Worm (Caenorhabditis elegans): ENCODE measurements around the gene flp-21.

DNA sequence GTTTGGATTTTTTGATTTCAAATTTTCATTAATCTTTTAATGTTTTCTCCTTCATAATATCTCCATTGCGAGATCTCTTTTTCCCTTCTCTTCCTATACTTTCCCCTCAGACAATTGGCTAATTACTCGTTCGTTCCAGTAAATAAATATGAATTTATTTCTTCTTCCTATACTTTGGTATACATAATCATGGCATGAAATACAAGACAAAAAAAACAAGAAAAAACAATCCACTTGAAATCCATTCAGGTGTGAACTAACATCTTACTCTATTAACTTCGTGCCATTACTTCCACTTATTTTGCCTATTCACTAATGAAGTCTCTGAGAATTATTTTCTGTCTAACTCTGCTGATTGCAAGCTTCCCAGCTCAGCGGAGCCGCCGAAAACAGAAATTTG lies 49.1 kb downstream of the flp-21 start, which contains the start of gene grd-8:
- no peak for TF ChIP-seq cog-1 (tag; optimal IDR thresholded peaks at IDR 0.05)
- no peak for TF ChIP-seq tab-1 (GFP tag; IDR thresholded peaks at IDR 0.05)
- no peak for TF ChIP-seq ztf-23 (GFP tag; IDR thresholded peaks at IDR 0.05)
- no peak for TF ChIP-seq flt-1 (GFP tag; IDR thresholded peaks at IDR 0.05)
- no peak for TF ChIP-seq T22C8.4 (GFP tag; IDR thresholded peaks at IDR 0.05)
- TF ChIP-seq klf-2 (GFP tag; conservative IDR thresholded peaks at IDR 0.05): no peak

All from whole organism, midembryonic.